Worm (Caenorhabditis elegans): ENCODE results near the gene B0334.13.

ce11 chrII:11535429-11535828, 47.3 kb downstream of the B0334.13 start:
- TF ChIP-seq madf-3 (GFP tag; IDR thresholded peaks at IDR 0.05) (no peak), Y95B8A.8 (GFP tag; IDR thresholded peaks at IDR 0.05) (no peak), lir-1 (GFP tag; conservative IDR thresholded peaks at IDR 0.05) (no peak), F49E8.2 (tag; optimal IDR thresholded peaks at IDR 0.05; ENCODE audit: insufficient read depth) (no peak), chd-7 (tag; optimal IDR thresholded peaks at IDR 0.05) (no peak)
